Fruit fly (Drosophila melanogaster): ENCODE measurements around the gene CG3987.

The CG3987 gene

dm6 chr3R:15149772-15150512 lies 10.2 kb downstream of the CG3987 start, which contains the start of gene Gyc88E (continued):
- TF ChIP-seq Fer1 (GFP tag; optimal IDR thresholded peaks at IDR 0.05) (no peak), CG15269 (tag; optimal IDR thresholded peaks at IDR 0.05) (no peak), CG17328 (GFP tag; IDR thresholded peaks at IDR 0.05) (no peak), CG3838 (GFP tag; optimal IDR thresholded peaks at IDR 0.05) (no peak), Max (GFP tag; optimal IDR thresholded peaks at IDR 0.05) (no peak), HLH3B (GFP tag; IDR thresholded peaks at IDR 0.05) (peak; percentile 38), ab (GFP tag; optimal IDR thresholded peaks at IDR 0.05) (no peak), CG14667 (GFP tag; IDR thresholded peaks at IDR 0.05) (peak; percentile 53; the same call in 1 of the 2 replicates), CG43689 (GFP tag; IDR thresholded peaks at IDR 0.05) (no peak), CG34422 (GFP tag; IDR thresholded peaks at IDR 0.05) (no peak), lab (GFP tag; optimal IDR thresholded peaks at IDR 0.05) (peak; percentile 47), Drgx (GFP tag; IDR thresholded peaks at IDR 0.05) (peak; percentile 31; the same call in 1 of the 2 replicates), Hmx (GFP tag; optimal IDR thresholded peaks at IDR 0.05) (no peak), ATbp (GFP tag; optimal IDR thresholded peaks at IDR 0.05) (no peak), CG6654 (GFP tag; optimal IDR thresholded peaks at IDR 0.05) (no peak), CG9609 (GFP tag; optimal IDR thresholded peaks at IDR 0.05) (no peak)

dm6 chr3R:15177230-15177629 lies 37.5 kb downstream of the CG3987 start:
- TF ChIP-seq so (GFP tag; IDR thresholded peaks at IDR 0.05) (peak; percentile 76; the same call in 2 of the 3 replicates), sd (tag; optimal IDR thresholded peaks at IDR 0.05) (peak; percentile 9), fd64A (GFP tag; optimal IDR thresholded peaks at IDR 0.05) (no peak), CG2875 (GFP tag; optimal IDR thresholded peaks at IDR 0.05) (no peak), CG10543 (GFP tag; optimal IDR thresholded peaks at IDR 0.05) (peak; percentile 72), Ets65A (GFP tag) (peak; percentile 16), HHEX (GFP tag; optimal IDR thresholded peaks at IDR 0.05) (no peak)

dm6 chr3R:15181467-15181866 lies 41.7 kb downstream of the CG3987 start, which contains the start of gene Mf:
TSS of gene Mf (minus strand) at chr3R:15181510.
- TF ChIP-seq crp (GFP tag; optimal IDR thresholded peaks at IDR 0.05) (no peak), Dbx (GFP tag; IDR thresholded peaks at IDR 0.05) (no peak), CG9215 (GFP tag; IDR thresholded peaks at IDR 0.05) (no peak), CG11247 (GFP tag; IDR thresholded peaks at IDR 0.05) (no peak), HLH54F (GFP tag; optimal IDR thresholded peaks at IDR 0.05) (no peak), toy (GFP tag; IDR thresholded peaks at IDR 0.05) (no peak), CG4404 (GFP tag; IDR thresholded peaks at IDR 0.05) (no peak), Opbp (GFP tag; IDR thresholded peaks at IDR 0.05; ENCODE audit: partially characterized antibody) (no peak), ERR (GFP tag; optimal IDR thresholded peaks at IDR 0.05) (no peak), Doc2 (GFP tag; IDR thresholded peaks at IDR 0.05) (no peak), pzg (GFP tag; optimal IDR thresholded peaks at IDR 0.05) (no peak), sug (tag; optimal IDR thresholded peaks at IDR 0.05) (no peak), CG7928 (GFP tag; optimal IDR thresholded peaks at IDR 0.05) (no peak), CG8089 (GFP tag; optimal IDR thresholded peaks at IDR 0.05) (no peak), CG9817 (tag; optimal IDR thresholded peaks at IDR 0.05) (no peak), CG34376 (GFP tag; optimal IDR thresholded peaks at IDR 0.05) (no peak), Dfd (GFP tag; optimal IDR thresholded peaks at IDR 0.05) (no peak), trem (tag; optimal IDR thresholded peaks at IDR 0.05) (no peak)

Measured in whole organism, embryonic.